Fruit fly (Drosophila melanogaster) whole organism, prepupa: ENCODE results near the gene Acp95EF.
A peak's percentile ranks its signal among the peaks of the same experiment; 100 is the strongest.

Experiments used
- CG10631 ChIP-seq: fragments of 200-800 bp; sonication (Bioruptor generic); optimal IDR thresholded peaks from 2 replicates; lab custom pipeline; 2016; ENCODE audit warnings: missing biosample characterization, missing genetic modification characterization
- CG10669 ChIP-seq: fragments of 200-800 bp; sonication (Bioruptor generic); optimal IDR thresholded peaks from 3 replicates; lab custom pipeline; 2018; ENCODE audit warnings: missing biosample characterization, mild to moderate bottlenecking, missing genetic modification characterization, moderate library complexity
- CG11294 ChIP-seq: fragments of 200-800 bp; sonication (Bioruptor generic); IDR thresholded peaks from 2 replicates; pipeline ENCODE4 v1.3.6; 2022; ENCODE audit warnings: missing biosample characterization, missing genetic modification characterization
- CG11762 ChIP-seq: fragments of 200-800 bp; sonication (Bioruptor generic); optimal IDR thresholded peaks from 3 replicates; lab custom pipeline; 2016; ENCODE audit warnings: missing biosample characterization, missing genetic modification characterization; ENCODE audit not compliant: insufficient read depth
- CG11902 ChIP-seq: fragments of 200-800 bp; sonication (Bioruptor generic); optimal IDR thresholded peaks from 3 replicates; lab custom pipeline; 2016; ENCODE audit warnings: missing biosample characterization, missing genetic modification characterization
- CG15336 ChIP-seq: fragments of 200-800 bp; sonication (Bioruptor generic); IDR thresholded peaks from 2 replicates; pipeline ENCODE4 v1.3.6; 2022; ENCODE audit warnings: missing biosample characterization, missing genetic modification characterization
- CG1621 ChIP-seq: fragments of 200-800 bp; sonication (Bioruptor generic); optimal IDR thresholded peaks from 3 replicates; lab custom pipeline; 2018; ENCODE audit warnings: missing biosample characterization, mild to moderate bottlenecking, missing genetic modification characterization
- CG16779 ChIP-seq: fragments of 200-800 bp; sonication (Bioruptor generic); optimal IDR thresholded peaks from 3 replicates; lab custom pipeline; 2017; ENCODE audit warnings: missing biosample characterization, mild to moderate bottlenecking, missing genetic modification characterization
- CG31627 ChIP-seq: fragments of 200-800 bp; sonication (Bioruptor generic); optimal IDR thresholded peaks from 3 replicates; lab custom pipeline; 2016; ENCODE audit warnings: missing biosample characterization, missing genetic modification characterization
- CG32006 ChIP-seq: fragments of 200-800 bp; sonication (Bioruptor generic); optimal IDR thresholded peaks from 3 replicates; lab custom pipeline; 2017; ENCODE audit warnings: missing biosample characterization, mild to moderate bottlenecking, missing genetic modification characterization
- CG34406 ChIP-seq: fragments of 200-800 bp; sonication (Bioruptor generic); optimal IDR thresholded peaks from 3 replicates; lab custom pipeline; 2016; ENCODE audit warnings: missing biosample characterization, missing genetic modification characterization
- CG3919 ChIP-seq: fragments of 200-800 bp; sonication (Bioruptor generic); optimal IDR thresholded peaks from 3 replicates; lab custom pipeline; 2016; ENCODE audit warnings: missing biosample characterization, missing genetic modification characterization
- CG4318 ChIP-seq: fragments of 200-800 bp; sonication (Bioruptor generic); optimal IDR thresholded peaks from 3 replicates; lab custom pipeline; 2017; ENCODE audit warnings: missing biosample characterization, mild to moderate bottlenecking, missing genetic modification characterization
- CG6163 ChIP-seq: fragments of 200-800 bp; sonication (Bioruptor generic); IDR thresholded peaks from 3 replicates; pipeline ENCODE4 v1.3.6; 2022; ENCODE audit warnings: missing biosample characterization, missing genetic modification characterization
- CG6276 ChIP-seq: fragments of 200-800 bp; sonication (Bioruptor generic); optimal IDR thresholded peaks from 2 replicates; lab custom pipeline; 2017; ENCODE audit warnings: missing biosample characterization, mild to moderate bottlenecking, missing genetic modification characterization
- CG6792 ChIP-seq: fragments of 200-800 bp; sonication (Bioruptor generic); optimal IDR thresholded peaks from 3 replicates; lab custom pipeline; 2016; ENCODE audit warnings: missing biosample characterization, missing genetic modification characterization
- CG6808 ChIP-seq: fragments of 200-800 bp; sonication (Bioruptor generic); optimal IDR thresholded peaks from 3 replicates; lab custom pipeline; 2017; ENCODE audit warnings: missing biosample characterization, missing genetic modification characterization, mild to moderate bottlenecking, moderate library complexity, missing genetic modification reagents
- CG6854 ChIP-seq: fragments of 200-800 bp; sonication (Bioruptor generic); optimal IDR thresholded peaks from 2 replicates; lab custom pipeline; 2017; ENCODE audit warnings: missing biosample characterization, mild to moderate bottlenecking, missing genetic modification characterization
- CG7368 ChIP-seq: fragments of 200-800 bp; sonication (Bioruptor generic); optimal IDR thresholded peaks from 3 replicates; lab custom pipeline; 2016; ENCODE audit warnings: missing biosample characterization, missing genetic modification characterization
- CG8319 ChIP-seq: fragments of 200-800 bp; sonication (Bioruptor generic); optimal IDR thresholded peaks from 3 replicates; lab custom pipeline; 2016; ENCODE audit warnings: missing biosample characterization, missing genetic modification characterization
- CG8632 ChIP-seq: fragments of 200-800 bp; sonication (Bioruptor generic); optimal IDR thresholded peaks from 3 replicates; lab custom pipeline; 2016; ENCODE audit warnings: missing biosample characterization, missing genetic modification characterization
- CG9139 ChIP-seq: fragments of 200-800 bp; sonication (Bioruptor generic); optimal IDR thresholded peaks from 3 replicates; lab custom pipeline; 2017; ENCODE audit warnings: missing biosample characterization, mild to moderate bottlenecking, missing genetic modification characterization
- Eip78C ChIP-seq: fragments of 200-800 bp; sonication (Bioruptor generic); peaks from one replicate; lab custom pipeline; 2016; ENCODE audit warnings: missing biosample characterization, missing genetic modification characterization
- Eip93F ChIP-seq: fragments of 200-800 bp; sonication (Bioruptor generic); optimal IDR thresholded peaks from 2 replicates; lab custom pipeline; 2016; ENCODE audit warnings: missing biosample characterization, mild to moderate bottlenecking, missing genetic modification characterization
- Ets21C ChIP-seq: fragments of 200-800 bp; sonication (Bioruptor generic); optimal IDR thresholded peaks from 3 replicates; lab custom pipeline; 2016; ENCODE audit warnings: missing biosample characterization, missing genetic modification characterization
- Ets96B ChIP-seq: fragments of 200-800 bp; optimal IDR thresholded peaks from 2 replicates; lab custom pipeline; 2019; ENCODE audit warnings: missing biosample characterization, mild to moderate bottlenecking, missing genetic modification characterization, moderate library complexity
- Hr38 ChIP-seq: sonication (Bioruptor generic); optimal IDR thresholded peaks from 2 replicates; lab custom pipeline; 2016; ENCODE audit warnings: missing biosample characterization, missing genetic modification characterization
- Hr39 ChIP-seq: fragments of 200-800 bp; sonication (Bioruptor generic); optimal IDR thresholded peaks from 2 replicates; lab custom pipeline; 2016; ENCODE audit warnings: missing biosample characterization, missing genetic modification characterization
- Hr4 ChIP-seq: fragments of 200-800 bp; sonication (Bioruptor generic); optimal IDR thresholded peaks from 3 replicates; lab custom pipeline; 2016; ENCODE audit warnings: missing biosample characterization, missing genetic modification characterization
- Lpt ChIP-seq: fragments of 200-800 bp; sonication (Bioruptor generic); optimal IDR thresholded peaks from 3 replicates; lab custom pipeline; 2016; ENCODE audit warnings: missing biosample characterization, missing genetic modification characterization
- Met ChIP-seq: fragments of 200-800 bp; sonication (Bioruptor generic); optimal IDR thresholded peaks from 3 replicates; lab custom pipeline; 2016; ENCODE audit warnings: missing biosample characterization, missing genetic modification characterization
- Smox ChIP-seq: fragments of 200-800 bp; sonication (Bioruptor generic); optimal IDR thresholded peaks from 3 replicates; lab custom pipeline; 2016; ENCODE audit warnings: missing biosample characterization, missing genetic modification characterization
- Sox14 ChIP-seq: fragments of 200-800 bp; sonication (Bioruptor generic); optimal IDR thresholded peaks from 3 replicates; lab custom pipeline; 2016; ENCODE audit warnings: missing biosample characterization, missing genetic modification characterization
- Sox15 ChIP-seq: fragments of 200-800 bp; sonication (Bioruptor generic); optimal IDR thresholded peaks from 3 replicates; lab custom pipeline; 2016; ENCODE audit warnings: missing biosample characterization, missing genetic modification characterization
- achi ChIP-seq: fragments of 200-800 bp; sonication (Bioruptor generic); optimal IDR thresholded peaks from 3 replicates; lab custom pipeline; 2016; ENCODE audit warnings: missing biosample characterization, missing genetic modification characterization
- acj6 ChIP-seq: fragments of 200-800 bp; sonication (Bioruptor generic); optimal IDR thresholded peaks from 3 replicates; lab custom pipeline; 2016; ENCODE audit warnings: missing biosample characterization, missing genetic modification characterization
- dac ChIP-seq: fragments of 200-800 bp; sonication (Bioruptor generic); optimal IDR thresholded peaks from 2 replicates; lab custom pipeline; 2017; ENCODE audit warnings: missing biosample characterization, mild to moderate bottlenecking, missing genetic modification characterization
- dsx ChIP-seq: fragments of 200-800 bp; optimal IDR thresholded peaks from 3 replicates; lab custom pipeline; 2019; ENCODE audit warnings: missing biosample characterization, mild to moderate bottlenecking, missing genetic modification characterization, moderate library complexity; ENCODE audit not compliant: poor library complexity, severe bottlenecking
- eg ChIP-seq: fragments of 200-800 bp; sonication (Bioruptor generic); IDR thresholded peaks from 3 replicates; pipeline ENCODE4 v1.3.6; 2022; ENCODE audit warnings: missing biosample characterization, missing genetic modification characterization
- esn ChIP-seq: fragments of 200-800 bp; sonication (Bioruptor generic); optimal IDR thresholded peaks from 2 replicates; lab custom pipeline; 2016; ENCODE audit warnings: missing biosample characterization, mild to moderate bottlenecking, missing genetic modification characterization, moderate library complexity
- fd59A ChIP-seq: fragments of 200-800 bp; sonication (Bioruptor generic); optimal IDR thresholded peaks from 2 replicates; lab custom pipeline; 2017; ENCODE audit warnings: missing biosample characterization, mild to moderate bottlenecking, missing genetic modification characterization, missing genetic modification reagents
- fd85E ChIP-seq: fragments of 200-800 bp; sonication (Bioruptor generic); optimal IDR thresholded peaks from 3 replicates; lab custom pipeline; 2016; ENCODE audit warnings: missing biosample characterization, missing genetic modification characterization
- fkh ChIP-seq: fragments of 200-800 bp; sonication (Bioruptor generic); optimal IDR thresholded peaks from 3 replicates; lab custom pipeline; 2017; ENCODE audit warnings: missing biosample characterization, mild to moderate bottlenecking, missing genetic modification characterization, moderate library complexity
- lz ChIP-seq: fragments of 200-800 bp; sonication (Bioruptor generic); optimal IDR thresholded peaks from 3 replicates; lab custom pipeline; 2016; ENCODE audit warnings: missing biosample characterization, missing genetic modification characterization
- net ChIP-seq: fragments of 200-800 bp; sonication (Bioruptor generic); optimal IDR thresholded peaks from 3 replicates; lab custom pipeline; 2016; ENCODE audit warnings: missing biosample characterization, missing genetic modification characterization
- pdm3 ChIP-seq: fragments of 200-800 bp; sonication (Bioruptor generic); optimal IDR thresholded peaks from 3 replicates; lab custom pipeline; 2016; ENCODE audit warnings: missing biosample characterization, missing genetic modification characterization
- salr ChIP-seq, 2 experiments: fragments of 200-800 bp; sonication (Bioruptor generic); optimal IDR thresholded peaks; 3 replicates each; lab custom pipeline; 2016 to 2018; ENCODE audit warnings: missing biosample characterization in 2 of 2, missing genetic modification characterization in 2 of 2, mild to moderate bottlenecking in 1 of 2
- spab ChIP-seq: fragments of 200-800 bp; sonication (Bioruptor generic); optimal IDR thresholded peaks from 2 replicates; lab custom pipeline; 2017; ENCODE audit warnings: missing biosample characterization, mild to moderate bottlenecking, missing genetic modification characterization, missing genetic modification reagents
- ss ChIP-seq, 2 experiments: fragments of 200-800 bp; sonication (Bioruptor generic); optimal IDR thresholded peaks; 2 replicates in 1 of 2; 3 replicates in 1 of 2; lab custom pipeline; 2017 to 2018; ENCODE audit warnings: mild to moderate bottlenecking in 2 of 2, missing biosample characterization in 2 of 2, missing genetic modification characterization in 2 of 2, moderate library complexity in 1 of 2
- svp ChIP-seq: fragments of 200-800 bp; sonication (Bioruptor generic); peaks from one replicate; lab custom pipeline; 2016; ENCODE audit warnings: missing biosample characterization, missing genetic modification characterization
- vri ChIP-seq: fragments of 200-800 bp; sonication (Bioruptor generic); optimal IDR thresholded peaks from 3 replicates; lab custom pipeline; 2016; ENCODE audit warnings: missing biosample characterization, mild to moderate bottlenecking, missing genetic modification characterization

Acp95EF gene

dm6 chr3R:24193373-24193879 is 35.3 kb upstream of the Acp95EF start, which contains the start of the genes SMC6 and CG6204:
Gene SMC6 (minus strand): TSS chr3R:24193423.
Gene CG6204 (plus strand): TSS chr3R:24193832.
- TF ChIP-seq CG10669 (GFP tag; lab: Kevin White, UChicago) (peak; percentile 95), Ets96B (peak; percentile 96), acj6 (GFP tag; lab: Kevin White, UChicago) (peak; percentile 96), Met (peak; percentile 97), CG10631 (GFP tag; lab: Kevin White, UChicago) (peak; percentile 95), CG6854 (GFP tag; lab: Kevin White, UChicago) (peak; percentile 83), Hr38 (GFP tag; lab: Kevin White, UChicago) (no peak), svp (peak; percentile 97), CG8632 (GFP tag; lab: Kevin White, UChicago) (peak; percentile 95), CG6808 (GFP tag; lab: Kevin White, UChicago) (peak; percentile 90), fd85E (GFP tag; lab: Kevin White, UChicago) (peak; percentile 85), CG32006 (GFP tag; lab: Kevin White, UChicago) (peak; percentile 95), Smox (peak; percentile 95), Hr39 (GFP tag; lab: Kevin White, UChicago) (peak; percentile 96), CG6163 (GFP tag; lab: Robert Waterston, UW) (peak; percentile 96), Ets21C (GFP tag; lab: Kevin White, UChicago) (peak; percentile 95), Sox14 (GFP tag; lab: Kevin White, UChicago) (peak; percentile 96), Eip78C (peak; percentile 99), vri (GFP tag; lab: Kevin White, UChicago) (no peak), CG11294 (peak; percentile 91), pdm3 (GFP tag; lab: Kevin White, UChicago) (peak; percentile 97), dsx (GFP tag; lab: Kevin White, UChicago) (peak; percentile 93), CG3919 (GFP tag; lab: Kevin White, UChicago) (peak; percentile 96), CG7368 (peak; percentile 94), lz (peak; percentile 96), esn (peak; percentile 97), Lpt (peak; percentile 93), CG6276 (GFP tag; lab: Kevin White, UChicago) (no peak), fd59A (GFP tag; lab: Kevin White, UChicago) (peak; percentile 90), CG15336 (GFP tag; lab: Robert Waterston, UW) (peak; percentile 94), ss (GFP tag; optimal IDR thresholded peaks at IDR 0.05; lab: Kevin White, UChicago) (peak in 1 of 2 experiments; percentile 93), eg (peak; percentile 97), CG34406 (GFP tag; lab: Kevin White, UChicago) (peak; percentile 94), fkh (peak; percentile 74), Sox15 (GFP tag; lab: Kevin White, UChicago) (peak; percentile 96), Eip93F (GFP tag; lab: Kevin White, UChicago) (peak; percentile 82), achi (GFP tag; lab: Kevin White, UChicago) (peak; percentile 95), CG11762 (peak; percentile 97), CG9139 (GFP tag; lab: Kevin White, UChicago) (peak; percentile 86), net (GFP tag; lab: Kevin White, UChicago) (peak; percentile 90), CG11902 (GFP tag; lab: Kevin White, UChicago) (peak; percentile 96), salr (GFP tag; optimal IDR thresholded peaks at IDR 0.05; lab: Kevin White, UChicago) (peak in 1 of 2 experiments; percentile 89), CG6792 (GFP tag; lab: Kevin White, UChicago) (peak; percentile 95), CG1621 (peak; percentile 91), CG8319 (GFP tag; lab: Kevin White, UChicago) (peak; percentile 92), spab (peak; percentile 90), CG16779 (tag; lab: Kevin White, UChicago) (peak; percentile 76), CG4318 (GFP tag; lab: Kevin White, UChicago) (peak; percentile 88), CG31627 (GFP tag; lab: Kevin White, UChicago) (peak; percentile 97), Hr4 (GFP tag; lab: Kevin White, UChicago) (peak; percentile 97), dac (GFP tag; lab: Kevin White, UChicago) (peak; percentile 76)
